Fruit fly (Drosophila melanogaster) whole organism: ENCODE results near the gene CG15765.

Source experiments
- CG8478 ChIP-seq: fragments of >200 bp; optimal IDR thresholded peaks from 2 replicates; lab custom pipeline; 2018; ENCODE audit warnings: inconsistent platforms
- EcR ChIP-seq, 2 experiments: fragments of >200 bp; optimal IDR thresholded peaks; 2 replicates each; lab custom pipeline; 2017; ENCODE audit warnings: missing biosample characterization in 2 of 2, missing genetic modification characterization in 2 of 2, missing genetic modification reagents in 2 of 2
- pan ChIP-seq: fragments of >200 bp; optimal IDR thresholded peaks from 2 replicates; lab custom pipeline; 2017
- psq ChIP-seq: fragments of >200 bp; optimal IDR thresholded peaks from 2 replicates; lab custom pipeline; 2017

- TF ChIP-seq pan (lab: Kevin White, UChicago) (no peak), EcR (GFP tag; optimal IDR thresholded peaks at IDR 0.05; lab: Kevin White, UChicago) (no peak), psq (lab: Kevin White, UChicago) (no peak), CG8478 (lab: Kevin White, UChicago) (no peak)
Measured at dm6 chrX:5776547-5776946, 41.8 kb upstream of the CG15765 start, which contains the start of gene CG42264.
